Fruit fly (Drosophila melanogaster) whole organism: ENCODE results near the gene CG18302.

Experiments used
- CG8478 ChIP-seq: fragments of >200 bp; optimal IDR thresholded peaks from 2 replicates; lab custom pipeline; 2018; ENCODE audit warnings: inconsistent platforms
- Dll ChIP-seq: fragments of >200 bp; optimal IDR thresholded peaks from 2 replicates; lab custom pipeline; 2017
- pan ChIP-seq: fragments of >200 bp; optimal IDR thresholded peaks from 2 replicates; lab custom pipeline; 2017
- usp ChIP-seq: fragments of >200 bp; optimal IDR thresholded peaks from 2 replicates; lab custom pipeline; 2017; ENCODE audit warnings: missing biosample characterization, missing genetic modification characterization, mixed read lengths

DNA sequence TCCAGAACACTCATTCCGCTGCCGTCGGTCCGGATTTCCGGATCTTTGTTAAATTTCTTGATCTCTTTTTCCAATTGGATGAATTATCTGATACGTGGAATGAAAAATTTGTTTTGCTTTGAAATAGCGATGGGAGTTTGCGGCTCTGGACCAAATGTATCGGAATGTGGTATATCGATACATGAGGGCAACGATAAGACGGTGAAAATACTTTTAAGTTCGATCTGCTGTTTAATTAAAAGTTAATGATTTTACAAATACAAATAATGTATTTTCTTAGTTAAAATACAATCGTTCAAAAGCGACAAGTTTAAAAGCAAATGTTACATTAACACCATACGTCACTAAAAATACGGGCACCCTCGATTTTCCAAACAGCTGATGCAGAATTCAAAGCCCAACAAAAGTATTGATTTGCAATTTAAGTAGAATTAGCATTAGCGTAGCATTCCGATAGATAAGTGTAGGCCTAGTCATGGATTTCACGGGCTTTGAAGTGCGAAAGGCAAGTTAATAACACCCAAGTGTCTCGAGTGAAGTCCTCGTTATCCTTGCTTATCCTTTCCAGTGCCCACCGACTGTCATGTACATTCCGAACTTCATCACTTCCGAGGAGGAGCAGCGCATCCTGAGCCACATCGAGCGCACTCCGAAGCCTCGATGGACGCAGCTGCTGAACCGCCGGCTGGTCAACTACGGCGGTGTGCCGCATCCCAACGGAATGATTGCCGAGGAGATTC, 45.5 kb upstream of the CG18302 start, which contains the start of the genes Cog4 and CG6144:
- TF ChIP-seq CG8478 (lab: Kevin White, UChicago), result no peak
- TF ChIP-seq Dll (lab: Kevin White, UChicago), result no peak
- TF ChIP-seq pan (lab: Kevin White, UChicago), result no peak
- no peak for TF ChIP-seq usp (GFP tag; lab: Kevin White, UChicago)
